Worm (Caenorhabditis elegans): Measurements from ENCODE around the gene srg-30.

srg-30 gene

ce11 chrV:6683282-6683681, 34.9 kb downstream of the srg-30 start:
- TF ChIP-seq nfya-2 (GFP tag; IDR thresholded peaks at IDR 0.05), result no peak
- TF ChIP-seq egrh-3 (GFP tag; IDR thresholded peaks at IDR 0.05), result no peak
- no peak for TF ChIP-seq ets-4 (GFP tag; optimal IDR thresholded peaks at IDR 0.05)
- TF ChIP-seq snpc-3.4 (tag; optimal IDR thresholded peaks at IDR 0.05), result no peak
- TF ChIP-seq madf-8 (GFP tag; conservative IDR thresholded peaks at IDR 0.05), result no peak
- TF ChIP-seq unc-62 (GFP tag; optimal IDR thresholded peaks at IDR 0.05), result no peak
- no peak for TF ChIP-seq F33H1.4 (GFP tag; IDR thresholded peaks at IDR 0.05)
- TF ChIP-seq F10E7.11 (tag; optimal IDR thresholded peaks at IDR 0.05), result no peak
- no peak for TF ChIP-seq Y95B8A.8 (GFP tag; IDR thresholded peaks at IDR 0.05)
- no peak for TF ChIP-seq attf-3 (GFP tag; conservative IDR thresholded peaks at IDR 0.05)
- no peak for TF ChIP-seq cebp-1 (GFP tag; IDR thresholded peaks at IDR 0.05)
- no peak for TF ChIP-seq cebp-1 (tag; optimal IDR thresholded peaks at IDR 0.05)
- TF ChIP-seq sea-2 (GFP tag; IDR thresholded peaks at IDR 0.05), result no peak
- TF ChIP-seq let-526 (GFP tag; IDR thresholded peaks at IDR 0.05), result no peak
- no peak for TF ChIP-seq chd-7 (tag; optimal IDR thresholded peaks at IDR 0.05)
- TF ChIP-seq tbp1 (GFP tag; optimal IDR thresholded peaks at IDR 0.05), result no peak
- TF ChIP-seq C06A6.2 (GFP tag; conservative IDR thresholded peaks at IDR 0.05), result no peak
- TF ChIP-seq mcd-1 (GFP tag; IDR thresholded peaks at IDR 0.05), result no peak
- no peak for TF ChIP-seq ceh-58 (GFP tag; IDR thresholded peaks at IDR 0.05)
- no peak for TF ChIP-seq F49E8.2 (tag; optimal IDR thresholded peaks at IDR 0.05; ENCODE audit: insufficient read depth)
- no peak for TF ChIP-seq Y79H2A.3 (GFP tag; conservative IDR thresholded peaks at IDR 0.05)

ce11 chrV:6681501-6681900, 36.6 kb downstream of the srg-30 start, which contains the start of gene egl-46:
egl-46 (minus strand) TSS chrV:6681573.
- TF ChIP-seq ceh-79 (tag; optimal IDR thresholded peaks at IDR 0.05) (no peak), Y56A3A.18 (GFP tag; IDR thresholded peaks at IDR 0.05) (no peak), ceh-58 (GFP tag; IDR thresholded peaks at IDR 0.05) (no peak), zfh-2 (GFP tag; conservative IDR thresholded peaks at IDR 0.05) (0 out of 2 replicates have a peak, but pooled peaks have one; percentile 19)

DNA sequence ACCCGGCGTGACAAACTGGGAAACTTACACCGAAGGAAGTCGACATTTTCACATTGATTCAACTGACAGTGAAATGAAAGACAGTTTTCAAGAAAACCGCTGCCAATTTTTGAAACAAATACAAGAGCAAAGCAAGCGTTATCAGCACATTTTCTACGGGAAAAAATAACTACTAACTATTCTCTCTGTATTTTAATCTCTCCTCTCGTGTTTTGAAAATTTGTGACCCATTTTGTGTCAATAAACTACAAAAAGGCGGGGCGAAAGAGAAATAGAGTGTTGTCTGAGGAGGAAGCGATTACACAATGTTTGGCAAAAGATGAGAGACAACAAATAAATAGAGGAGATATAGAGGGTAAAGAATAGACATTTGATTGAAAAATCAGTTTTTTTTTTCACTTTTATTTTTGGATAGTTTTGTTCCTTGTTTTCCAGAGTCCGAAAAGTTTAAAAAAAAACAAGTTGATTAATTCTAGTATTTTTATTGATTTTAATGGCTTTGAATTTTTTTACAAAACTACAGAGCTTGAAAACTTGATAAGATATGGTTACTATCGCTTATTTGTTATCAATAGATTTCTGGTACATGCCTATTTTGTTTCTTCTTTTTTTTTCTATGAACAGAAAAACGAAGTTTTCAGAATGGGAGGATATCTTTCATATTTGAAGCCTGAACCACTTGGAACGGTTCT, 41.8 kb downstream of the srg-30 start, which contains the start of gene cest-34:
Gene cest-34 (plus strand): TSS at position 642 of the 692 bp plus-strand sequence.
- TF ChIP-seq F55B11.4 (tag; optimal IDR thresholded peaks at IDR 0.05; ENCODE audit: borderline replicate concordance, insufficient read depth) (no peak), nhr-80 (tag; optimal IDR thresholded peaks at IDR 0.05) (peak; percentile 87)

DNA sequence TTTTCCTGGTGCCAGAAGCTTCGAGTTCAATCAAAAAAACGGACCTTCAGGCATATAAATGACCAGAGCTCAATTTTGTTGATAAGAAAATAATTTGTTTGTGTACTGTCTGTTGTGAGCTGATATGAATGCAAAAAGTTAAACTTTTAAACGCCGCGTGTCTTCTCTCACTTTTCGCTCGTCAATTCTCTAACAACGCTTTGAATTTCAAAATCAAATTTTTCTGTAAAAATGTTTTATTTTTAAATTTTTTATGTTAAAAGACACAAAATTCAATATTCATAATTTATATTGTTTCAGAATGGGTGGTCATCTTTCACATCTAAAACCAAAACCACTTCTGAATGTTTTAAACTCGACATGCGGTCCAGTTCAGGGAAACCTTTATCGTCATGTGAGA, 44.2 kb downstream of the srg-30 start, which contains the start of gene cest-31:
Gene cest-31 (plus strand): TSS at position 301 of the 400 bp plus-strand sequence.
- no peak for TF ChIP-seq cebp-2 (GFP tag; IDR thresholded peaks at IDR 0.05)
- TF ChIP-seq ekl-4 (GFP tag; IDR thresholded peaks at IDR 0.05), result no peak
- no peak for TF ChIP-seq akir-1 (GFP tag; optimal IDR thresholded peaks at IDR 0.05)
- TF ChIP-seq snpc-3.4 (tag; optimal IDR thresholded peaks at IDR 0.05), result no peak
- no peak for TF ChIP-seq K11D2.4 (GFP tag; IDR thresholded peaks at IDR 0.05)
- TF ChIP-seq C17E4.6 (GFP tag; IDR thresholded peaks at IDR 0.05), result no peak
- no peak for TF ChIP-seq lsy-27 (tag; optimal IDR thresholded peaks at IDR 0.05; ENCODE audit: borderline replicate concordance, insufficient read depth)
- TF ChIP-seq snpc-1.1 (tag; optimal IDR thresholded peaks at IDR 0.05; ENCODE audit: insufficient read depth), result no peak
- no peak for TF ChIP-seq egl-44 (GFP tag; IDR thresholded peaks at IDR 0.05)
- no peak for TF ChIP-seq F10E7.11 (tag; optimal IDR thresholded peaks at IDR 0.05)
- TF ChIP-seq ceh-58 (GFP tag; IDR thresholded peaks at IDR 0.05), result no peak
- TF ChIP-seq ets-4 (GFP tag; optimal IDR thresholded peaks at IDR 0.05), result no peak
- no peak for TF ChIP-seq chd-7 (tag; optimal IDR thresholded peaks at IDR 0.05)
- TF ChIP-seq hlh-12 (tag; optimal IDR thresholded peaks at IDR 0.05), result no peak
- no peak for TF ChIP-seq ztf-18 (tag; optimal IDR thresholded peaks at IDR 0.05)
- TF ChIP-seq ztf-6 (GFP tag; IDR thresholded peaks at IDR 0.05), result no peak
- no peak for TF ChIP-seq efl-1 (GFP tag; optimal IDR thresholded peaks at IDR 0.05)
- no peak for TF ChIP-seq ztf-28 (GFP tag; IDR thresholded peaks at IDR 0.05)
- no peak for TF ChIP-seq nhr-120 (GFP tag; IDR thresholded peaks at IDR 0.05)
